Fruit fly (Drosophila melanogaster) S2 (cell line): Measurements from ENCODE around the gene ush.

Source experiments
- CG8478 ChIP-seq: fragments of >200 bp; optimal IDR thresholded peaks from 2 replicates; lab custom pipeline; 2018
- CTCF ChIP-seq, 2 experiments: fragments of >200 bp; optimal IDR thresholded peaks; 2 replicates each; lab custom pipeline; 2018

- TF ChIP-seq CG8478 (lab: Kevin White, UChicago) (no peak), CTCF (optimal IDR thresholded peaks at IDR 0.05; lab: Kevin White, UChicago) (no peak)
Observed at dm6 chr2L:455738-456137, 20.3 kb upstream of the ush start.
